Worm (Caenorhabditis elegans) whole organism, L2 larva: Measurements from ENCODE around the gene K02E10.5.

Source experiments
- lin-11 ChIP-seq: fragments of 150-350 bp; sonication (generic microtip); optimal IDR thresholded peaks from 2 replicates; lab custom pipeline; 2014; ENCODE audit warnings: missing biosample characterization, missing genetic modification characterization, inconsistent platforms, mixed read lengths
- ztf-11 ChIP-seq: sonication (generic microtip); optimal IDR thresholded peaks from 2 replicates; lab custom pipeline; 2017; ENCODE audit warnings: missing biosample characterization, missing genetic modification characterization

DNA sequence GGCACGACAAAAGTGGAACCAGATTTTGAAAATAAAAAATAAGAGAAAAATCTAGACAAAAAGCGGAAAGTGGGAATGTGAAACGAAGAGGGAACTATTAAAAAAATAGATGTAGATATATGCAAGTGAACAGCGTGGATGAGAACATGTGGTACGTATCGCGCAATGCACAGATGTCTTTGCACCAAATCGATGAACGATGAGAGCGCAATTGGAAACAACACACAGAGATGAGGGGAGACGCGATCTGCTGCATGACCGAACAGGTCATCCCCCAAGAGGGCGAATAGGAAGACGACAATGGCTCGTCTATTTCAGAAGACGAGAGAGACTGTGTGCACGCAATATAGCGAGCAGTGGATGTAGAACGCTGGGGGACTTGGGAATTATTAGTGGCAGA lies 26.0 kb downstream of the K02E10.5 start:
- no peak for TF ChIP-seq lin-11
- no peak for TF ChIP-seq ztf-11
